Fruit fly (Drosophila melanogaster) whole organism, prepupa: Measurements from ENCODE around the gene CG34106.
A peak's percentile ranks its signal among the peaks of the same experiment; 100 is the strongest.

Experiments
- CG10631 ChIP-seq: fragments of 200-800 bp; sonication (Bioruptor generic); optimal IDR thresholded peaks from 2 replicates; lab custom pipeline; 2016; ENCODE audit warnings: missing biosample characterization, missing genetic modification characterization
- CG10669 ChIP-seq: fragments of 200-800 bp; sonication (Bioruptor generic); optimal IDR thresholded peaks from 3 replicates; lab custom pipeline; 2018; ENCODE audit warnings: missing biosample characterization, mild to moderate bottlenecking, missing genetic modification characterization, moderate library complexity
- CG11762 ChIP-seq: fragments of 200-800 bp; sonication (Bioruptor generic); optimal IDR thresholded peaks from 3 replicates; lab custom pipeline; 2016; ENCODE audit warnings: missing biosample characterization, missing genetic modification characterization; ENCODE audit not compliant: insufficient read depth
- CG11902 ChIP-seq: fragments of 200-800 bp; sonication (Bioruptor generic); optimal IDR thresholded peaks from 3 replicates; lab custom pipeline; 2016; ENCODE audit warnings: missing biosample characterization, missing genetic modification characterization
- CG16779 ChIP-seq: fragments of 200-800 bp; sonication (Bioruptor generic); optimal IDR thresholded peaks from 3 replicates; lab custom pipeline; 2017; ENCODE audit warnings: missing biosample characterization, mild to moderate bottlenecking, missing genetic modification characterization
- CG3032 ChIP-seq: fragments of 200-800 bp; optimal IDR thresholded peaks from 2 replicates; lab custom pipeline; 2019; ENCODE audit warnings: missing biosample characterization, mild to moderate bottlenecking, missing genetic modification characterization, moderate library complexity
- CG31627 ChIP-seq: fragments of 200-800 bp; sonication (Bioruptor generic); optimal IDR thresholded peaks from 3 replicates; lab custom pipeline; 2016; ENCODE audit warnings: missing biosample characterization, missing genetic modification characterization
- CG32006 ChIP-seq: fragments of 200-800 bp; sonication (Bioruptor generic); optimal IDR thresholded peaks from 3 replicates; lab custom pipeline; 2017; ENCODE audit warnings: missing biosample characterization, mild to moderate bottlenecking, missing genetic modification characterization
- CG34406 ChIP-seq: fragments of 200-800 bp; sonication (Bioruptor generic); optimal IDR thresholded peaks from 3 replicates; lab custom pipeline; 2016; ENCODE audit warnings: missing biosample characterization, missing genetic modification characterization
- CG3919 ChIP-seq: fragments of 200-800 bp; sonication (Bioruptor generic); optimal IDR thresholded peaks from 3 replicates; lab custom pipeline; 2016; ENCODE audit warnings: missing biosample characterization, missing genetic modification characterization
- CG6163 ChIP-seq: fragments of 200-800 bp; sonication (Bioruptor generic); IDR thresholded peaks from 3 replicates; pipeline ENCODE4 v1.3.6; 2022; ENCODE audit warnings: missing biosample characterization, missing genetic modification characterization
- CG6276 ChIP-seq: fragments of 200-800 bp; sonication (Bioruptor generic); optimal IDR thresholded peaks from 2 replicates; lab custom pipeline; 2017; ENCODE audit warnings: missing biosample characterization, mild to moderate bottlenecking, missing genetic modification characterization
- CG6792 ChIP-seq: fragments of 200-800 bp; sonication (Bioruptor generic); optimal IDR thresholded peaks from 3 replicates; lab custom pipeline; 2016; ENCODE audit warnings: missing biosample characterization, missing genetic modification characterization
- CG6808 ChIP-seq: fragments of 200-800 bp; sonication (Bioruptor generic); optimal IDR thresholded peaks from 3 replicates; lab custom pipeline; 2017; ENCODE audit warnings: missing biosample characterization, missing genetic modification characterization, mild to moderate bottlenecking, moderate library complexity, missing genetic modification reagents
- CG6854 ChIP-seq: fragments of 200-800 bp; sonication (Bioruptor generic); optimal IDR thresholded peaks from 2 replicates; lab custom pipeline; 2017; ENCODE audit warnings: missing biosample characterization, mild to moderate bottlenecking, missing genetic modification characterization
- CG8119 ChIP-seq: fragments of 200-800 bp; sonication (Bioruptor generic); IDR thresholded peaks from 3 replicates; pipeline ENCODE4 v1.3.6; 2022; ENCODE audit warnings: missing biosample characterization, missing genetic modification characterization
- CG9139 ChIP-seq: fragments of 200-800 bp; sonication (Bioruptor generic); optimal IDR thresholded peaks from 3 replicates; lab custom pipeline; 2017; ENCODE audit warnings: missing biosample characterization, mild to moderate bottlenecking, missing genetic modification characterization
- Eip75B ChIP-seq: fragments of 200-800 bp; sonication (Bioruptor generic); optimal IDR thresholded peaks from 3 replicates; lab custom pipeline; 2016; ENCODE audit warnings: missing biosample characterization, missing genetic modification characterization
- Eip78C ChIP-seq: fragments of 200-800 bp; sonication (Bioruptor generic); peaks from one replicate; lab custom pipeline; 2016; ENCODE audit warnings: missing biosample characterization, missing genetic modification characterization
- Eip93F ChIP-seq: fragments of 200-800 bp; sonication (Bioruptor generic); optimal IDR thresholded peaks from 2 replicates; lab custom pipeline; 2016; ENCODE audit warnings: missing biosample characterization, mild to moderate bottlenecking, missing genetic modification characterization
- Ets21C ChIP-seq: fragments of 200-800 bp; sonication (Bioruptor generic); optimal IDR thresholded peaks from 3 replicates; lab custom pipeline; 2016; ENCODE audit warnings: missing biosample characterization, missing genetic modification characterization
- Ets96B ChIP-seq: fragments of 200-800 bp; optimal IDR thresholded peaks from 2 replicates; lab custom pipeline; 2019; ENCODE audit warnings: missing biosample characterization, mild to moderate bottlenecking, missing genetic modification characterization, moderate library complexity
- Hr39 ChIP-seq: fragments of 200-800 bp; sonication (Bioruptor generic); optimal IDR thresholded peaks from 2 replicates; lab custom pipeline; 2016; ENCODE audit warnings: missing biosample characterization, missing genetic modification characterization
- Hr4 ChIP-seq: fragments of 200-800 bp; sonication (Bioruptor generic); optimal IDR thresholded peaks from 3 replicates; lab custom pipeline; 2016; ENCODE audit warnings: missing biosample characterization, missing genetic modification characterization
- Smox ChIP-seq: fragments of 200-800 bp; sonication (Bioruptor generic); optimal IDR thresholded peaks from 3 replicates; lab custom pipeline; 2016; ENCODE audit warnings: missing biosample characterization, missing genetic modification characterization
- Sox14 ChIP-seq: fragments of 200-800 bp; sonication (Bioruptor generic); optimal IDR thresholded peaks from 3 replicates; lab custom pipeline; 2016; ENCODE audit warnings: missing biosample characterization, missing genetic modification characterization
- achi ChIP-seq: fragments of 200-800 bp; sonication (Bioruptor generic); optimal IDR thresholded peaks from 3 replicates; lab custom pipeline; 2016; ENCODE audit warnings: missing biosample characterization, missing genetic modification characterization
- dsx ChIP-seq: fragments of 200-800 bp; optimal IDR thresholded peaks from 3 replicates; lab custom pipeline; 2019; ENCODE audit warnings: missing biosample characterization, mild to moderate bottlenecking, missing genetic modification characterization, moderate library complexity; ENCODE audit not compliant: poor library complexity, severe bottlenecking
- eg ChIP-seq: fragments of 200-800 bp; sonication (Bioruptor generic); IDR thresholded peaks from 3 replicates; pipeline ENCODE4 v1.3.6; 2022; ENCODE audit warnings: missing biosample characterization, missing genetic modification characterization
- esn ChIP-seq: fragments of 200-800 bp; sonication (Bioruptor generic); optimal IDR thresholded peaks from 2 replicates; lab custom pipeline; 2016; ENCODE audit warnings: missing biosample characterization, mild to moderate bottlenecking, missing genetic modification characterization, moderate library complexity
- fd85E ChIP-seq: fragments of 200-800 bp; sonication (Bioruptor generic); optimal IDR thresholded peaks from 3 replicates; lab custom pipeline; 2016; ENCODE audit warnings: missing biosample characterization, missing genetic modification characterization
- fkh ChIP-seq: fragments of 200-800 bp; sonication (Bioruptor generic); optimal IDR thresholded peaks from 3 replicates; lab custom pipeline; 2017; ENCODE audit warnings: missing biosample characterization, mild to moderate bottlenecking, missing genetic modification characterization, moderate library complexity
- lz ChIP-seq: fragments of 200-800 bp; sonication (Bioruptor generic); optimal IDR thresholded peaks from 3 replicates; lab custom pipeline; 2016; ENCODE audit warnings: missing biosample characterization, missing genetic modification characterization
- net ChIP-seq: fragments of 200-800 bp; sonication (Bioruptor generic); optimal IDR thresholded peaks from 3 replicates; lab custom pipeline; 2016; ENCODE audit warnings: missing biosample characterization, missing genetic modification characterization
- pdm3 ChIP-seq: fragments of 200-800 bp; sonication (Bioruptor generic); optimal IDR thresholded peaks from 3 replicates; lab custom pipeline; 2016; ENCODE audit warnings: missing biosample characterization, missing genetic modification characterization
- spab ChIP-seq: fragments of 200-800 bp; sonication (Bioruptor generic); optimal IDR thresholded peaks from 2 replicates; lab custom pipeline; 2017; ENCODE audit warnings: missing biosample characterization, mild to moderate bottlenecking, missing genetic modification characterization, missing genetic modification reagents
- svp ChIP-seq: fragments of 200-800 bp; sonication (Bioruptor generic); peaks from one replicate; lab custom pipeline; 2016; ENCODE audit warnings: missing biosample characterization, missing genetic modification characterization
- topi ChIP-seq: fragments of 200-800 bp; sonication (Bioruptor generic); optimal IDR thresholded peaks from 3 replicates; lab custom pipeline; 2016; ENCODE audit warnings: missing biosample characterization, missing genetic modification characterization

The CG34106 gene

DNA sequence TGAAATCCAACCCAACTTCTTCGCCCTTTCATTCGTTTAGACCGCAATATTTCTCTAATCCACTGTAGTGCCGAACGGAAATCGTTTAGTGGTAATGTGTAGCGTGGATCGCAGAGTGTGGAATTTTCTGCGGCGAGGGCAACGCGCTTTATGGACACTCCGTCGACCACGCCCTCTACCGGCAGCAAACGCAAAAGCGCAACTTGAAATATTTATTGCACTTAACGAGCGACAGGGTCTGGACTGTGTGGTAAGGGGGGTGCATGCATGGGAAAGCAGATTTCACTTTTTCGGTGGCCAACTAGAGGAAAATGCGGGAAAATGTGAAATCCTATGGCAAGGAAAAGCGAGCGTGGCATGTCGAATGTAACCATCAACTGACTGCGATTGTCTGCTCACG, 64.4 kb downstream of the CG34106 start:
- TF ChIP-seq pdm3 (GFP tag; lab: Kevin White, UChicago) (no peak), svp (no peak), Hr4 (no peak), CG6163 (no peak), CG32006 (GFP tag; lab: Kevin White, UChicago) (no peak), CG6792 (GFP tag; lab: Kevin White, UChicago) (no peak), CG6854 (GFP tag; lab: Kevin White, UChicago) (no peak), CG6808 (GFP tag; lab: Kevin White, UChicago) (no peak), CG10631 (GFP tag; lab: Kevin White, UChicago) (no peak), Eip75B (GFP tag; lab: Kevin White, UChicago) (no peak), CG11762 (GFP tag; lab: Kevin White, UChicago) (no peak), topi (GFP tag; lab: Kevin White, UChicago) (no peak), spab (no peak), lz (GFP tag; lab: Kevin White, UChicago) (no peak), CG11902 (GFP tag; lab: Kevin White, UChicago) (no peak), Ets96B (no peak), eg (no peak), CG8119 (GFP tag; lab: Robert Waterston, UW) (no peak), achi (no peak)

DNA sequence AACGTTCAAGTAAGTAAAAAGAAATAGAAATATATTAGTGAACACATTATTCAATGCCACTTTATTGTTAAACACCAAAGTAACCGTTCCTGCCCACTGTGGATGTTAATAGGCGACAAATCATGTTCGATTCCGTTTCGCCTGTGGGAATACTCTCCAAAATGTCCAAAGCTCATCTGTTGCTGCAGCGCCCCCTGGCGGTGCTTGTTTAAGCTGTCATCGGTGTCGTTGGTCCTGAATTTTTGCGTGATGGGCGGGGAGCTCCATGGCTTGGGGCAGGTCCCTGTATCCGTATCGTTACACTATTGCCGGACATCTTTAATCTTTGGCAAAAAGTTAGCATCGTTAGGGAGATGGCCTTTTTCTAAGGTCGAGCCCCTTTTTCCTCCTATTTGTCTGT, 71.0 kb downstream of the CG34106 start:
- no peak for TF ChIP-seq fkh
- no peak for TF ChIP-seq CG3919
- TF ChIP-seq CG32006 (GFP tag; lab: Kevin White, UChicago) = no peak
- TF ChIP-seq Sox14 (GFP tag; lab: Kevin White, UChicago) = no peak
- TF ChIP-seq CG34406 (GFP tag; lab: Kevin White, UChicago) = no peak
- no peak for TF ChIP-seq net
- TF ChIP-seq Ets96B = no peak
- no peak for TF ChIP-seq fd85E (GFP tag; lab: Kevin White, UChicago)
- no peak for TF ChIP-seq CG8119 (GFP tag; lab: Robert Waterston, UW)
- no peak for TF ChIP-seq Eip93F (GFP tag; lab: Kevin White, UChicago)

DNA sequence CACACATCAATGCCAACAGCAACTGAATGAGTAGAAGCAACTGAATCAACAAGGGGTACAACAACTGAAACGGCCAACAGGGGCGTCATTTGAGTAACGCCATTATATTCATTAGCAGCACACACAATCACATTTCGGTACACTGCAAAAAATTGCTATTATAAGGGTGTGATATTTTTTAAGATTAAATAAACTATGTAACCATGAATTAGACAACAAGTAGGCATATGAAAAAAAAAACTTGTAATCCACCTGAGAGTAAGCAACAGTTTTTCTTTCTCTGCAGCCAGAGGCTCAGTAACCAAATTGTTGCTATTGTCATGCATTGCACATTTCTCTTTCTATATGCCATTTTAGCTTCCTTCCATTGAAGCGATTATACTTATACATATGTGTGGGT, 73.0 kb downstream of the CG34106 start:
- no peak for TF ChIP-seq esn
- peak; percentile 44 for TF ChIP-seq svp
- no peak for TF ChIP-seq net
- TF ChIP-seq eg = no peak
- no peak for TF ChIP-seq Hr39 (GFP tag; lab: Kevin White, UChicago)
- no peak for TF ChIP-seq CG31627 (GFP tag; lab: Kevin White, UChicago)
- no peak for TF ChIP-seq CG6276 (GFP tag; lab: Kevin White, UChicago)
- TF ChIP-seq Eip78C = peak; percentile 47
- TF ChIP-seq CG16779 (tag; lab: Kevin White, UChicago) = no peak
- no peak for TF ChIP-seq CG6808 (GFP tag; lab: Kevin White, UChicago)
- TF ChIP-seq dsx (GFP tag; lab: Kevin White, UChicago) = no peak
- no peak for TF ChIP-seq lz (GFP tag; lab: Kevin White, UChicago)

DNA sequence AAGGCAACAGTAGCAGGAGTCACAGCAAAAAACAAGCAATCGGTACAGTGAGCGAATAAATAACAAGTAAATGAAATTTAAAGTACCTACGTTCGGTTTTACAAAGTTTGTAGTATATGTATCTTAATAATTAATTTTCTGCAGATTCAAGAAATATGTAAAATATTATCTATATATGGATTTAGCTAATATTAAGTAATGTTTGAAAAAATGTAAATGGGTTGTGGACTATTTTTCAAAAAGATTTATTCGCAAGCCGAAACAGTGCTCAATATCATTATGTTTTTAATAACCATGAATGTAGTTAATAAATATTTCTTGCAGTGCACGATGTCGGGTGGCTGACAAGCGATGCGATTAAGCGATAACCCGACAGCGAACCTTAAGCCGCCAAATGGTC, 76.2 kb downstream of the CG34106 start:
- no peak for TF ChIP-seq Smox
- TF ChIP-seq CG34406 (GFP tag; lab: Kevin White, UChicago) = no peak
- TF ChIP-seq CG10669 (GFP tag; lab: Kevin White, UChicago) = peak; percentile 19
- TF ChIP-seq CG9139 = no peak
- peak; percentile 12 for TF ChIP-seq CG3032
- no peak for TF ChIP-seq CG6808 (GFP tag; lab: Kevin White, UChicago)
- peak; percentile 61 for TF ChIP-seq svp
- peak; percentile 22 for TF ChIP-seq Eip78C
- TF ChIP-seq esn = peak; percentile 38
- TF ChIP-seq Ets21C (GFP tag; lab: Kevin White, UChicago) = no peak
- peak; percentile 9 for TF ChIP-seq CG10631 (GFP tag; lab: Kevin White, UChicago)
